Worm (Caenorhabditis elegans) whole organism, L1 larva: ENCODE measurements around the gene plg-1.
A peak's percentile ranks its signal among the peaks of the same experiment; 100 is the strongest.

ENCODE experiments used
- C04F5.9 ChIP-seq: sonication (generic microtip); optimal IDR thresholded peaks from 2 replicates; lab custom pipeline; 2016; ENCODE audit warnings: missing genetic modification characterization, missing compliant biosample characterization
- C16A3.4 ChIP-seq: fragments of 150-350 bp; optimal IDR thresholded peaks from 2 replicates; lab custom pipeline; 2014; ENCODE audit warnings: missing biosample characterization, missing genetic modification characterization
- aha-1 ChIP-seq: fragments of 150-350 bp; optimal IDR thresholded peaks from 2 replicates; lab custom pipeline; 2014; ENCODE audit warnings: missing biosample characterization, missing genetic modification characterization
- alr-1 ChIP-seq: fragments of 200-800 bp; sonication (Bioruptor generic); optimal IDR thresholded peaks from 2 replicates; lab custom pipeline; 2018; ENCODE audit warnings: borderline replicate concordance, mild to moderate bottlenecking, missing genetic modification characterization, missing compliant biosample characterization
- ama-1 ChIP-seq: fragments of 150-350 bp; optimal IDR thresholded peaks from 2 replicates; lab custom pipeline; 2014
- blmp-1 ChIP-seq: fragments of 150-350 bp; optimal IDR thresholded peaks from 2 replicates; lab custom pipeline; 2014; ENCODE audit warnings: missing biosample characterization, missing genetic modification characterization
- ceh-82 ChIP-seq, 3 experiments: fragments of 150-350 bp in 1 of 3; sonication (generic microtip) in 2 of 3; optimal IDR thresholded peaks; 2 replicates each; lab custom pipeline; 2014 to 2017; ENCODE audit warnings: missing biosample characterization in 3 of 3, missing genetic modification characterization in 3 of 3
- ceh-88 ChIP-seq: fragments of 200-800 bp; sonication (Bioruptor generic); IDR thresholded peaks from 2 replicates; pipeline ENCODE4 v1.3.6; 2022; ENCODE audit warnings: missing genetic modification characterization, missing compliant biosample characterization
- ceh-90 ChIP-seq: sonication (generic microtip); optimal IDR thresholded peaks from 2 replicates; lab custom pipeline; 2016; ENCODE audit warnings: missing genetic modification characterization, missing compliant biosample characterization
- dpl-1 ChIP-seq, 3 experiments: fragments of 150-350 bp in 2 of 3; sonication (generic microtip) in 1 of 3; optimal IDR thresholded peaks; 2 replicates each; lab custom pipeline; 2014 to 2017; ENCODE audit warnings: missing biosample characterization in 3 of 3, missing genetic modification characterization in 3 of 3, missing genetic modification reagents in 3 of 3
- dsc-1 ChIP-seq: sonication (generic microtip); optimal IDR thresholded peaks from 2 replicates; lab custom pipeline; 2016; ENCODE audit warnings: mild to moderate bottlenecking, missing genetic modification characterization, missing compliant biosample characterization
- efl-1 ChIP-seq, 4 experiments: fragments of 150-350 bp; optimal IDR thresholded peaks in 3 of 4; peaks in 1 of 4; 1 replicate in 1 of 4; 2 replicates in 3 of 4; lab custom pipeline; 2014; ENCODE audit warnings: missing biosample characterization in 2 of 4, missing genetic modification characterization in 2 of 4, missing genetic modification reagents in 2 of 4
- efl-3 ChIP-seq: fragments of 200-800 bp; sonication (Bioruptor generic); optimal IDR thresholded peaks from 2 replicates; lab custom pipeline; 2018; ENCODE audit warnings: mild to moderate bottlenecking, missing genetic modification characterization, missing compliant biosample characterization
- elt-2 ChIP-seq: sonication (generic microtip); optimal IDR thresholded peaks from 2 replicates; lab custom pipeline; 2016; ENCODE audit warnings: missing genetic modification characterization, mild to moderate bottlenecking, inconsistent platforms, missing compliant biosample characterization, missing genetic modification reagents
- ets-5 ChIP-seq: fragments of 200-800 bp; sonication (Bioruptor generic); IDR thresholded peaks from 2 replicates; pipeline ENCODE4 v1.3.6; 2022; ENCODE audit warnings: missing genetic modification characterization, missing compliant biosample characterization
- fkh-4 ChIP-seq: sonication (generic microtip); optimal IDR thresholded peaks from 2 replicates; lab custom pipeline; 2016; ENCODE audit warnings: missing compliant biosample characterization, missing genetic modification characterization, borderline replicate concordance
- fos-1 ChIP-seq: fragments of 150-350 bp; optimal IDR thresholded peaks from 2 replicates; lab custom pipeline; 2014; ENCODE audit warnings: missing biosample characterization, missing genetic modification characterization
- grh-1 ChIP-seq: fragments of 200-800 bp; sonication (Bioruptor generic); IDR thresholded peaks from 2 replicates; pipeline ENCODE4 v1.3.6; 2022; ENCODE audit warnings: missing genetic modification reagents, missing genetic modification characterization, missing compliant biosample characterization
- hlh-17 ChIP-seq: fragments of 200-800 bp; sonication (Bioruptor generic); optimal IDR thresholded peaks from 2 replicates; lab custom pipeline; 2018; ENCODE audit warnings: missing genetic modification characterization, mild to moderate bottlenecking, missing compliant biosample characterization, moderate library complexity, borderline replicate concordance
- hpl-2 ChIP-seq: fragments of 150-350 bp; optimal IDR thresholded peaks from 2 replicates; lab custom pipeline; 2014; ENCODE audit warnings: missing biosample characterization, missing genetic modification reagents, missing genetic modification characterization
- irx-1 ChIP-seq: sonication (generic microtip); optimal IDR thresholded peaks from 2 replicates; lab custom pipeline; 2016; ENCODE audit warnings: missing genetic modification characterization, missing compliant biosample characterization
- isw-1 ChIP-seq: fragments of 200-800 bp; sonication (Bioruptor generic); IDR thresholded peaks from 2 replicates; pipeline ENCODE4 v1.3.6; 2022; ENCODE audit warnings: missing genetic modification characterization, missing compliant biosample characterization
- lin-15B ChIP-seq: fragments of 150-350 bp; sonication (generic microtip); optimal IDR thresholded peaks from 3 replicates; lab custom pipeline; 2014; ENCODE audit warnings: missing biosample characterization, missing genetic modification characterization
- lir-3 ChIP-seq: sonication (generic microtip); optimal IDR thresholded peaks from 2 replicates; lab custom pipeline; 2016; ENCODE audit warnings: mild to moderate bottlenecking, missing genetic modification characterization, moderate library complexity, missing compliant biosample characterization; ENCODE audit not compliant: poor library complexity
- lsy-2 ChIP-seq, 2 experiments: fragments of 150-350 bp; optimal IDR thresholded peaks; 2 replicates each; lab custom pipeline; 2014; ENCODE audit warnings: missing biosample characterization in 2 of 2, missing genetic modification characterization in 2 of 2
- mdl-1 ChIP-seq, 2 experiments: fragments of 150-350 bp; optimal IDR thresholded peaks; 2 replicates each; lab custom pipeline; 2014 to 2017; ENCODE audit warnings: missing biosample characterization in 2 of 2, missing genetic modification characterization in 2 of 2, inconsistent platforms in 1 of 2
- mef-2 ChIP-seq: fragments of 150-350 bp; optimal IDR thresholded peaks from 2 replicates; lab custom pipeline; 2014; ENCODE audit warnings: missing biosample characterization, missing genetic modification characterization
- nhr-11 ChIP-seq: fragments of 150-350 bp; optimal IDR thresholded peaks from 2 replicates; lab custom pipeline; 2014; ENCODE audit warnings: missing biosample characterization, missing genetic modification characterization
- nhr-12 ChIP-seq: sonication (generic microtip); optimal IDR thresholded peaks from 2 replicates; lab custom pipeline; 2017; ENCODE audit warnings: missing biosample characterization, missing genetic modification characterization
- nhr-19 ChIP-seq: fragments of 200-800 bp; sonication (Bioruptor generic); conservative IDR thresholded peaks from 2 replicates; pipeline ENCODE4 v1.3.6; 2022; ENCODE audit warnings: missing genetic modification characterization, missing compliant biosample characterization
- nhr-237 ChIP-seq: fragments of 150-350 bp; optimal IDR thresholded peaks from 2 replicates; lab custom pipeline; 2014; ENCODE audit warnings: missing biosample characterization, missing genetic modification characterization
- nhr-28 ChIP-seq: fragments of 150-350 bp; optimal IDR thresholded peaks from 2 replicates; lab custom pipeline; 2014; ENCODE audit warnings: missing biosample characterization, missing genetic modification characterization
- nhr-47 ChIP-seq: sonication (generic microtip); optimal IDR thresholded peaks from 2 replicates; lab custom pipeline; 2016; ENCODE audit warnings: mild to moderate bottlenecking, missing genetic modification characterization, moderate library complexity, missing compliant biosample characterization
- nhr-76 ChIP-seq: sonication (generic microtip); optimal IDR thresholded peaks from 2 replicates; lab custom pipeline; 2017; ENCODE audit warnings: missing biosample characterization, missing genetic modification characterization
- nhr-77 ChIP-seq: fragments of 150-350 bp; optimal IDR thresholded peaks from 2 replicates; lab custom pipeline; 2014; ENCODE audit warnings: missing biosample characterization, missing genetic modification characterization
- nhr-84 ChIP-seq: sonication (generic microtip); optimal IDR thresholded peaks from 2 replicates; lab custom pipeline; 2017; ENCODE audit warnings: missing biosample characterization, missing genetic modification characterization
- nhr-90 ChIP-seq: sonication (generic microtip); optimal IDR thresholded peaks from 2 replicates; lab custom pipeline; 2016; ENCODE audit warnings: mild to moderate bottlenecking, missing genetic modification characterization, missing compliant biosample characterization; ENCODE audit not compliant: poor library complexity
- pag-3 ChIP-seq: sonication (generic microtip); optimal IDR thresholded peaks from 2 replicates; lab custom pipeline; 2017; ENCODE audit warnings: missing genetic modification characterization, mild to moderate bottlenecking, missing compliant biosample characterization, antibody characterized with exemption, borderline replicate concordance; ENCODE audit not compliant: insufficient read depth
- pax-3 ChIP-seq: fragments of 200-800 bp; sonication (Bioruptor generic); optimal IDR thresholded peaks from 2 replicates; lab custom pipeline; 2018; ENCODE audit warnings: mild to moderate bottlenecking, missing genetic modification characterization, moderate library complexity, missing compliant biosample characterization
- pqm-1 ChIP-seq: sonication (generic microtip); optimal IDR thresholded peaks from 3 replicates; lab custom pipeline; 2017; ENCODE audit warnings: missing biosample characterization, missing genetic modification characterization
- rnt-1 ChIP-seq: sonication (generic microtip); optimal IDR thresholded peaks from 2 replicates; lab custom pipeline; 2016; ENCODE audit warnings: mild to moderate bottlenecking, missing genetic modification characterization, moderate library complexity, missing compliant biosample characterization
- snpc-4 ChIP-seq: fragments of 150-350 bp; optimal IDR thresholded peaks from 2 replicates; lab custom pipeline; 2014; ENCODE audit warnings: missing biosample characterization, missing genetic modification characterization
- snu-23 ChIP-seq: sonication (generic microtip); optimal IDR thresholded peaks from 2 replicates; lab custom pipeline; 2016; ENCODE audit warnings: missing genetic modification characterization, missing compliant biosample characterization
- sox-4 ChIP-seq: sonication (generic microtip); optimal IDR thresholded peaks from 2 replicates; lab custom pipeline; 2016; ENCODE audit warnings: missing genetic modification characterization, missing compliant biosample characterization
- sup-37 ChIP-seq: fragments of 200-800 bp; sonication (Bioruptor generic); optimal IDR thresholded peaks from 2 replicates; lab custom pipeline; 2018; ENCODE audit warnings: mild to moderate bottlenecking, missing genetic modification characterization, missing compliant biosample characterization
- swsn-7 ChIP-seq: sonication (generic microtip); optimal IDR thresholded peaks from 2 replicates; lab custom pipeline; 2016; ENCODE audit warnings: missing genetic modification characterization, missing compliant biosample characterization
- tbx-2 ChIP-seq: sonication (generic microtip); optimal IDR thresholded peaks from 2 replicates; lab custom pipeline; 2016; ENCODE audit warnings: missing genetic modification characterization, missing compliant biosample characterization
- tlp-1 ChIP-seq: fragments of 150-350 bp; optimal IDR thresholded peaks from 2 replicates; lab custom pipeline; 2014; ENCODE audit warnings: missing biosample characterization, missing genetic modification characterization
- unc-130 ChIP-seq: fragments of 150-350 bp; optimal IDR thresholded peaks from 2 replicates; lab custom pipeline; 2017; ENCODE audit warnings: missing biosample characterization, missing genetic modification characterization, inconsistent platforms
- vab-15 ChIP-seq: sonication (generic microtip); optimal IDR thresholded peaks from 2 replicates; lab custom pipeline; 2017; ENCODE audit warnings: missing genotype, mild to moderate bottlenecking, missing genetic modification characterization, missing compliant biosample characterization
- xbp-1 ChIP-seq: sonication (generic microtip); optimal IDR thresholded peaks from 2 replicates; lab custom pipeline; 2016; ENCODE audit warnings: missing genetic modification characterization, missing compliant biosample characterization
- zip-4 ChIP-seq: fragments of 200-800 bp; sonication (Bioruptor generic); optimal IDR thresholded peaks from 2 replicates; lab custom pipeline; 2018; ENCODE audit warnings: mild to moderate bottlenecking, missing genetic modification characterization, moderate library complexity, missing compliant biosample characterization
- ztf-4 ChIP-seq: fragments of 150-350 bp; optimal IDR thresholded peaks from 2 replicates; lab custom pipeline; 2014; ENCODE audit warnings: missing biosample characterization, missing genetic modification characterization

The plg-1 gene

ce11 chrIII:8888956-8889355 lies 36.9 kb downstream of the plg-1 start, which contains the start of gene ZK637.14 (continued):
- TF ChIP-seq isw-1 (peak; percentile 26), nhr-47 (tag; lab: Kevin White, UChicago) (peak; percentile 56), sup-37 (GFP tag; lab: Kevin White, UChicago) (no peak), grh-1 (no peak), pag-3 (tag; lab: Kevin White, UChicago) (no peak), vab-15 (tag; lab: Kevin White, UChicago) (no peak), dsc-1 (tag; lab: Kevin White, UChicago) (peak; percentile 38), mdl-1 (tag; optimal IDR thresholded peaks at IDR 0.05; lab: Kevin White, UChicago) (no peak), ama-1 (lab: Kevin White, UChicago) (no peak), nhr-237 (tag; lab: Kevin White, UChicago) (no peak), sox-4 (no peak), efl-1 (optimal IDR thresholded peaks at IDR 0.05; lab: Kevin White, UChicago) (peak; percentile 62 to 63), efl-1 (GFP tag; optimal IDR thresholded peaks at IDR 0.05 in 1 of 2; lab: Kevin White, UChicago) (peak; percentile 66 to 96), swsn-7 (tag; lab: Kevin White, UChicago) (peak; percentile 55), C04F5.9 (peak; percentile 41), nhr-11 (tag; lab: Kevin White, UChicago) (no peak), unc-130 (tag; lab: Kevin White, UChicago) (no peak), hlh-17 (no peak), nhr-84 (tag; lab: Kevin White, UChicago) (no peak), rnt-1 (tag; lab: Kevin White, UChicago) (no peak), nhr-28 (tag; lab: Kevin White, UChicago) (no peak), ceh-82 (tag; optimal IDR thresholded peaks at IDR 0.05; lab: Kevin White, UChicago) (peak in 1 of 3 experiments; percentile 52), pax-3 (tag; lab: Kevin White, UChicago) (peak; percentile 4), nhr-77 (tag; lab: Kevin White, UChicago) (no peak), lir-3 (tag; lab: Kevin White, UChicago) (peak; percentile 39), alr-1 (tag; lab: Kevin White, UChicago) (no peak), ceh-88 (GFP tag; lab: Robert Waterston, UW) (no peak), tbx-2 (tag; lab: Kevin White, UChicago) (peak; percentile 20), fos-1 (tag; lab: Kevin White, UChicago) (peak; percentile 25), tlp-1 (tag; lab: Kevin White, UChicago) (no peak), fkh-4 (tag; lab: Kevin White, UChicago) (no peak), blmp-1 (no peak), xbp-1 (tag; lab: Kevin White, UChicago) (peak; percentile 33), C16A3.4 (tag; lab: Kevin White, UChicago) (peak; percentile 38), dpl-1 (GFP tag; optimal IDR thresholded peaks at IDR 0.05; lab: Kevin White, UChicago) (peak; percentile 60 to 69 (median 60)), mef-2 (tag; lab: Kevin White, UChicago) (no peak), nhr-90 (tag; lab: Kevin White, UChicago) (peak; percentile 1), ceh-90 (no peak), elt-2 (tag; lab: Kevin White, UChicago) (no peak), ets-5 (GFP tag; lab: Robert Waterston, UW) (no peak), irx-1 (tag; lab: Kevin White, UChicago) (peak; percentile 1), efl-3 (GFP tag; lab: Kevin White, UChicago) (no peak), zip-4 (GFP tag; lab: Kevin White, UChicago) (no peak), pqm-1 (tag; lab: Kevin White, UChicago) (no peak), snu-23 (GFP tag; lab: Kevin White, UChicago) (peak; percentile 76), lin-15B (tag; lab: Kevin White, UChicago) (no peak), hpl-2 (no peak), aha-1 (tag; lab: Kevin White, UChicago) (no peak), nhr-12 (no peak), ztf-4 (tag; lab: Kevin White, UChicago) (no peak), nhr-76 (no peak), snpc-4 (tag; lab: Kevin White, UChicago) (no peak), lsy-2 (tag; optimal IDR thresholded peaks at IDR 0.05; lab: Kevin White, UChicago) (peak; percentile 69 to 73), nhr-19 (GFP tag; lab: Robert Waterston, UW) (peak; percentile 51)
